Worm (Caenorhabditis elegans) whole organism, L4 larva: ENCODE data around the gene F35A5.1.

Experiments used
- D1046.2 ChIP-seq: fragments of 200-800 bp; sonication (Bioruptor generic); IDR thresholded peaks from 2 replicates; pipeline ENCODE4 v1.3.6; 2022; ENCODE audit warnings: missing genetic modification characterization, missing compliant biosample characterization
- F26F4.8 ChIP-seq: fragments of 200-800 bp; sonication (Bioruptor generic); conservative IDR thresholded peaks from 2 replicates; pipeline ENCODE4 v1.3.6; 2022; ENCODE audit warnings: missing genetic modification characterization, missing compliant biosample characterization
- F44E2.7 ChIP-seq: fragments of 200-800 bp; sonication (Bioruptor generic); IDR thresholded peaks from 2 replicates; pipeline ENCODE4 v2.1.2; 2022; ENCODE audit warnings: missing genetic modification characterization, missing compliant biosample characterization
- R02D3.7 ChIP-seq: fragments of 150-350 bp; sonication (generic microtip); optimal IDR thresholded peaks from 3 replicates; lab custom pipeline; 2014; ENCODE audit warnings: missing biosample characterization, missing genetic modification characterization
- T26A8.4 ChIP-seq: fragments of 200-800 bp; sonication (Bioruptor generic); IDR thresholded peaks from 2 replicates; pipeline ENCODE4 v1.3.6; 2022; ENCODE audit warnings: missing genetic modification characterization, missing compliant biosample characterization
- Y48G9A.11 ChIP-seq: fragments of 200-800 bp; sonication (Bioruptor generic); IDR thresholded peaks from 2 replicates; pipeline ENCODE4 v1.3.6; 2022; ENCODE audit warnings: missing genetic modification reagents, missing genetic modification characterization, missing compliant biosample characterization
- Y5F2A.4 ChIP-seq: fragments of 200-800 bp; sonication (Bioruptor generic); optimal IDR thresholded peaks from 2 replicates; lab custom pipeline; 2018; ENCODE audit warnings: mild to moderate bottlenecking, missing genetic modification characterization, missing compliant biosample characterization
- Y75B8A.6 ChIP-seq: fragments of 200-800 bp; sonication (Bioruptor generic); IDR thresholded peaks from 2 replicates; pipeline ENCODE4 v1.3.6; 2022; ENCODE audit warnings: missing genetic modification reagents, missing genetic modification characterization, missing compliant biosample characterization
- ZK337.2 ChIP-seq: fragments of 200-800 bp; sonication (Bioruptor generic); IDR thresholded peaks from 2 replicates; pipeline ENCODE4 v1.3.6; 2022; ENCODE audit warnings: missing genetic modification reagents, missing genetic modification characterization, missing compliant biosample characterization
- aly-2 ChIP-seq: sonication (generic microtip); optimal IDR thresholded peaks from 2 replicates; lab custom pipeline; 2018; ENCODE audit warnings: missing biosample characterization, missing genetic modification characterization
- ama-1 ChIP-seq: fragments of 150-350 bp; optimal IDR thresholded peaks from 2 replicates; lab custom pipeline; 2014; ENCODE audit warnings: inconsistent platforms, mixed read lengths
- attf-4 ChIP-seq: sonication (generic microtip); optimal IDR thresholded peaks from 3 replicates; lab custom pipeline; 2017; ENCODE audit warnings: missing biosample characterization, missing genetic modification characterization
- ceh-20 ChIP-seq: fragments of 200-800 bp; sonication (Bioruptor generic); IDR thresholded peaks from 2 replicates; pipeline ENCODE4 v1.3.6; 2022; ENCODE audit warnings: missing genetic modification reagents, missing genetic modification characterization, missing compliant biosample characterization
- ceh-28 ChIP-seq: fragments of 150-350 bp; optimal IDR thresholded peaks from 2 replicates; lab custom pipeline; 2014; ENCODE audit warnings: missing biosample characterization, missing genetic modification reagents, missing genetic modification characterization
- ceh-62 ChIP-seq: sonication (generic microtip); optimal IDR thresholded peaks from 2 replicates; lab custom pipeline; 2017; ENCODE audit warnings: missing biosample characterization, missing genetic modification characterization
- cey-2 ChIP-seq: sonication (generic microtip); optimal IDR thresholded peaks from 3 replicates; lab custom pipeline; 2017; ENCODE audit warnings: missing genetic modification characterization, mild to moderate bottlenecking, missing compliant biosample characterization, antibody characterized with exemption, borderline replicate concordance; ENCODE audit not compliant: insufficient read depth
- daf-16 ChIP-seq, 3 experiments: sonication (generic microtip); optimal IDR thresholded peaks; 2 replicates each; lab custom pipeline; 2016 to 2017; ENCODE audit warnings: missing genetic modification characterization in 3 of 3, missing genetic modification reagents in 3 of 3, mild to moderate bottlenecking in 2 of 3, missing compliant biosample characterization in 2 of 3, missing biosample characterization in 1 of 3, moderate library complexity in 1 of 3
- dmd-6 ChIP-seq: fragments of 200-800 bp; sonication (Bioruptor generic); IDR thresholded peaks from 2 replicates; pipeline ENCODE4 v1.3.6; 2022; ENCODE audit warnings: missing genetic modification reagents, missing genetic modification characterization, missing compliant biosample characterization
- dve-1 ChIP-seq: sonication (generic microtip); optimal IDR thresholded peaks from 2 replicates; lab custom pipeline; 2017; ENCODE audit warnings: antibody characterized with exemption, mild to moderate bottlenecking, missing genetic modification characterization, missing compliant biosample characterization; ENCODE audit not compliant: insufficient read depth
- egl-27 ChIP-seq: sonication (generic microtip); optimal IDR thresholded peaks from 3 replicates; lab custom pipeline; 2017; ENCODE audit warnings: missing biosample characterization, missing genetic modification reagents, missing genetic modification characterization
- gei-8 ChIP-seq: fragments of 200-800 bp; sonication (Bioruptor generic); optimal IDR thresholded peaks from 2 replicates; lab custom pipeline; 2018; ENCODE audit warnings: mild to moderate bottlenecking, missing genetic modification characterization, missing compliant biosample characterization
- hif-1 ChIP-seq, 2 experiments: sonication (generic microtip); optimal IDR thresholded peaks; 2 replicates each; lab custom pipeline; 2016 to 2017; ENCODE audit warnings: missing compliant biosample characterization in 2 of 2, missing genetic modification characterization in 2 of 2, missing genetic modification reagents in 2 of 2, missing genotype in 2 of 2, mild to moderate bottlenecking in 1 of 2
- hlh-11 ChIP-seq: fragments of 200-800 bp; sonication (Bioruptor generic); optimal IDR thresholded peaks from 2 replicates; lab custom pipeline; 2018; ENCODE audit warnings: mild to moderate bottlenecking, missing genetic modification characterization, missing compliant biosample characterization
- hmg-1.1 ChIP-seq: fragments of 200-800 bp; sonication (Bioruptor generic); IDR thresholded peaks from 2 replicates; pipeline ENCODE4 v1.3.6; 2022; ENCODE audit warnings: missing genetic modification reagents, missing genetic modification characterization, missing compliant biosample characterization
- lim-7 ChIP-seq: fragments of 200-800 bp; sonication (Bioruptor generic); IDR thresholded peaks from 2 replicates; pipeline ENCODE4 v1.3.6; 2022; ENCODE audit warnings: missing genetic modification characterization, missing compliant biosample characterization
- lin-13 ChIP-seq: fragments of 150-350 bp; optimal IDR thresholded peaks from 2 replicates; lab custom pipeline; 2014; ENCODE audit warnings: missing biosample characterization, missing genetic modification reagents, missing genetic modification characterization
- lin-29 ChIP-seq: fragments of 200-800 bp; sonication (Bioruptor generic); IDR thresholded peaks from 2 replicates; pipeline ENCODE4 v1.3.6; 2022; ENCODE audit warnings: missing genetic modification reagents, missing genetic modification characterization, missing compliant biosample characterization
- lsy-2 ChIP-seq, 2 experiments: fragments of 150-350 bp in 1 of 2; sonication (generic microtip) in 1 of 2; optimal IDR thresholded peaks; 2 replicates each; lab custom pipeline; 2014 to 2017; ENCODE audit warnings: missing biosample characterization in 2 of 2, missing genetic modification characterization in 2 of 2
- madf-5 ChIP-seq, 2 experiments: fragments of 200-800 bp; sonication (Bioruptor generic); IDR thresholded peaks; 2 replicates each; pipeline ENCODE4 v1.3.6; 2022; ENCODE audit warnings: missing compliant biosample characterization in 2 of 2, missing genetic modification characterization in 2 of 2
- madf-9 ChIP-seq: fragments of 200-800 bp; sonication (Bioruptor generic); conservative IDR thresholded peaks from 2 replicates; pipeline ENCODE4 v1.3.6; 2022; ENCODE audit warnings: missing genetic modification reagents, missing genetic modification characterization, missing compliant biosample characterization
- mdl-1 ChIP-seq, 2 experiments: fragments of 150-350 bp in 1 of 2; sonication (generic microtip) in 1 of 2; optimal IDR thresholded peaks; 2 replicates each; lab custom pipeline; 2014 to 2017; ENCODE audit warnings: missing biosample characterization in 2 of 2, missing genetic modification characterization in 2 of 2
- mes-2 ChIP-seq: sonication (generic microtip); optimal IDR thresholded peaks from 2 replicates; lab custom pipeline; 2016; ENCODE audit warnings: missing genotype, mild to moderate bottlenecking, missing genetic modification characterization, missing compliant biosample characterization; ENCODE audit not compliant: poor library complexity, severe bottlenecking
- mxl-2 ChIP-seq: fragments of 200-800 bp; sonication (Bioruptor generic); conservative IDR thresholded peaks from 2 replicates; pipeline ENCODE4 v1.3.6; 2022; ENCODE audit warnings: missing genetic modification reagents, missing genetic modification characterization, missing compliant biosample characterization
- mxl-3 ChIP-seq: fragments of 200-800 bp; sonication (Bioruptor generic); optimal IDR thresholded peaks from 2 replicates; lab custom pipeline; 2018; ENCODE audit warnings: mild to moderate bottlenecking, missing genetic modification characterization, missing compliant biosample characterization
- nhr-237 ChIP-seq: sonication (generic microtip); optimal IDR thresholded peaks from 2 replicates; lab custom pipeline; 2017; ENCODE audit warnings: missing biosample characterization, missing genetic modification characterization
- nhr-25 ChIP-seq: sonication (generic microtip); optimal IDR thresholded peaks from 2 replicates; lab custom pipeline; 2017; ENCODE audit warnings: missing genetic modification characterization, mild to moderate bottlenecking, missing compliant biosample characterization, antibody characterized with exemption, moderate library complexity, borderline replicate concordance; ENCODE audit not compliant: insufficient read depth
- nhr-42 ChIP-seq: fragments of 200-800 bp; sonication (Bioruptor generic); IDR thresholded peaks from 2 replicates; pipeline ENCODE4 v1.3.6; 2022; ENCODE audit warnings: missing genetic modification characterization, missing compliant biosample characterization
- nhr-77 ChIP-seq: fragments of 150-350 bp; optimal IDR thresholded peaks from 2 replicates; lab custom pipeline; 2014; ENCODE audit warnings: missing biosample characterization, missing genetic modification characterization
- pha-4 ChIP-seq, 2 experiments: fragments of 150-350 bp in 1 of 2; fragments of 200-800 bp in 1 of 2; sonication (Bioruptor generic) in 1 of 2; IDR thresholded peaks in 1 of 2; optimal IDR thresholded peaks in 1 of 2; 2 replicates each; pipeline versions ENCODE4 v1.3.6 to Lab custom; 2014 to 2022; ENCODE audit warnings: missing genetic modification characterization in 2 of 2, missing genetic modification reagents in 2 of 2, missing biosample characterization in 1 of 2, missing compliant biosample characterization in 1 of 2
- php-3 ChIP-seq: fragments of 200-800 bp; sonication (Bioruptor generic); IDR thresholded peaks from 2 replicates; pipeline ENCODE4 v1.3.6; 2022; ENCODE audit warnings: missing genetic modification reagents, missing genetic modification characterization, missing compliant biosample characterization
- rbr-2 ChIP-seq: sonication (generic microtip); optimal IDR thresholded peaks from 2 replicates; lab custom pipeline; 2016; ENCODE audit warnings: missing genotype, missing genetic modification characterization, missing compliant biosample characterization
- set-16 ChIP-seq: fragments of 200-800 bp; sonication (Bioruptor generic); IDR thresholded peaks from 2 replicates; pipeline ENCODE4 v1.3.6; 2022; ENCODE audit warnings: missing genetic modification reagents, missing genetic modification characterization, missing compliant biosample characterization
- skn-1 ChIP-seq: fragments of 150-350 bp; optimal IDR thresholded peaks from 2 replicates; lab custom pipeline; 2014; ENCODE audit warnings: missing biosample characterization, missing genetic modification characterization
- snpc-4 ChIP-seq: fragments of 150-350 bp; optimal IDR thresholded peaks from 2 replicates; lab custom pipeline; 2014; ENCODE audit warnings: missing biosample characterization, missing genetic modification characterization
- unc-62 ChIP-seq, 3 experiments: fragments of 150-350 bp in 1 of 3; sonication (generic microtip); optimal IDR thresholded peaks in 2 of 3; peaks in 1 of 3; 1 replicate in 1 of 3; 2 replicates in 2 of 3; lab custom pipeline; 2014 to 2017; ENCODE audit warnings: missing biosample characterization in 3 of 3, missing genetic modification characterization in 3 of 3, missing genetic modification reagents in 3 of 3, missing genotype in 1 of 3
- vab-7 ChIP-seq: fragments of 200-800 bp; sonication (Bioruptor generic); IDR thresholded peaks from 2 replicates; pipeline ENCODE4 v1.3.6; 2022; ENCODE audit warnings: missing genetic modification reagents, missing genetic modification characterization, missing compliant biosample characterization
- ztf-7 ChIP-seq: fragments of 150-350 bp; optimal IDR thresholded peaks from 2 replicates; lab custom pipeline; 2014; ENCODE audit warnings: missing biosample characterization, missing genetic modification characterization

The F35A5.1 gene

DNA sequence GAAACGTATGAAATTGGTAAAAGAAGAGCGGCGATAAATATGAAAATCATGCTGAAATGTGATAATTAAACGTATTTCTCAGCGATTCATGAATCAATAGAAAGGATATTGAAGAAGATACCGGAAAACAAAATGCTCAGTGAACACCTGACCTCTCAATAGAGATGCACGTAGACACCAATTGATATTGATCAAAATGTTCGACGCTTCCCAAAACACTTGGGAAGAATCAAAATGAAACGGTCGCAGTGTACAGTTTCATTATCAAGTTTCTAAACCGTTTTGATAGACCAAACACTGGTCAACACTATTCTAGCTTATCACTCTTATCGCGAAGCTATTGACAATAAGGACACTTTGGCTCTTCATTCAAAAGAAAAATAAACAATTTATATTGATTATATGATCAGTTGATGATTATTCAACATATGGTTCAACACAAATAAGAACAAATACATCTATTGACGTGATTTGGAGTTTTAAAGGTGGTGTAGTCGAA lies 35.2 kb downstream of the F35A5.1 start, which contains the start of gene ttr-48 (continued):
- TF ChIP-seq D1046.2 (GFP tag; lab: Robert Waterston, UW) (no peak), nhr-42 (no peak), nhr-77 (tag; lab: Kevin White, UChicago) (peak; percentile 68), pha-4 (GFP tag; IDR thresholded peaks at IDR 0.05; lab: Robert Waterston, UW) (no peak), pha-4 (tag; optimal IDR thresholded peaks at IDR 0.05; lab: Kevin White, UChicago) (no peak), mes-2 (tag; lab: Kevin White, UChicago) (no peak), hmg-1.1 (GFP tag; lab: Robert Waterston, UW) (no peak), Y48G9A.11 (GFP tag; lab: Robert Waterston, UW) (no peak), egl-27 (tag; lab: Kevin White, UChicago) (no peak), ZK337.2 (GFP tag; lab: Robert Waterston, UW) (no peak), cey-2 (no peak), aly-2 (tag; lab: Kevin White, UChicago) (no peak), R02D3.7 (no peak), hlh-11 (tag; lab: Kevin White, UChicago) (peak; percentile 85), F26F4.8 (no peak), ama-1 (lab: Kevin White, UChicago) (no peak), attf-4 (tag; lab: Kevin White, UChicago) (no peak), nhr-237 (tag; lab: Kevin White, UChicago) (no peak), rbr-2 (tag; lab: Kevin White, UChicago) (no peak), madf-9 (GFP tag; lab: Robert Waterston, UW) (no peak), mxl-2 (GFP tag; lab: Robert Waterston, UW) (no peak), ceh-20 (GFP tag; lab: Robert Waterston, UW) (no peak), lin-29 (no peak), daf-16 (GFP tag; optimal IDR thresholded peaks at IDR 0.05; lab: Kevin White, UChicago) (no peak), daf-16 (tag; optimal IDR thresholded peaks at IDR 0.05; lab: Kevin White, UChicago) (peak; percentile 100), mxl-3 (GFP tag; lab: Kevin White, UChicago) (no peak), lsy-2 (tag; optimal IDR thresholded peaks at IDR 0.05; lab: Kevin White, UChicago) (peak in 1 of 2 experiments; percentile 35), lim-7 (GFP tag; lab: Robert Waterston, UW) (no peak), nhr-25 (tag; lab: Kevin White, UChicago) (no peak), php-3 (GFP tag; lab: Robert Waterston, UW) (0 out of 2 replicates have a peak, but pooled peaks have one; percentile 48), ceh-28 (no peak), Y5F2A.4 (GFP tag; lab: Kevin White, UChicago) (no peak), T26A8.4 (GFP tag; lab: Robert Waterston, UW) (no peak), unc-62 (GFP tag; optimal IDR thresholded peaks at IDR 0.05 in 1 of 2; lab: Kevin White, UChicago) (no peak), unc-62 (tag; optimal IDR thresholded peaks at IDR 0.05; lab: Kevin White, UChicago) (no peak), hif-1 (tag; optimal IDR thresholded peaks at IDR 0.05; lab: Kevin White, UChicago) (peak in 1 of 2 experiments; percentile 55), gei-8 (GFP tag; lab: Kevin White, UChicago) (no peak), vab-7 (GFP tag; lab: Robert Waterston, UW) (no peak), ceh-62 (tag; lab: Kevin White, UChicago) (no peak), set-16 (GFP tag; lab: Robert Waterston, UW) (no peak), dmd-6 (GFP tag; lab: Robert Waterston, UW) (peak; percentile 38), snpc-4 (tag; lab: Kevin White, UChicago) (no peak), skn-1 (tag; lab: Kevin White, UChicago) (no peak), dve-1 (tag; lab: Kevin White, UChicago) (peak; percentile 90), madf-5 (GFP tag; IDR thresholded peaks at IDR 0.05; lab: Robert Waterston, UW) (no peak), ztf-7 (tag; lab: Kevin White, UChicago) (peak; percentile 47), F44E2.7 (GFP tag; lab: Robert Waterston, UW) (no peak), lin-13 (GFP tag; lab: Kevin White, UChicago) (no peak), Y75B8A.6 (GFP tag; lab: Robert Waterston, UW) (no peak), mdl-1 (tag; optimal IDR thresholded peaks at IDR 0.05; lab: Kevin White, UChicago) (no peak)
